Worm (Caenorhabditis elegans) whole organism, young adult: ENCODE data around the gene srbc-50.

Source experiments
- F23B12.7 ChIP-seq: sonication (generic microtip); optimal IDR thresholded peaks from 2 replicates; lab custom pipeline; 2017; ENCODE audit warnings: missing genetic modification characterization, mild to moderate bottlenecking, missing compliant biosample characterization, antibody characterized with exemption, moderate library complexity; ENCODE audit not compliant: insufficient read depth
- ama-1 ChIP-seq, 3 experiments: fragments of 150-350 bp in 1 of 3; sonication (generic microtip) in 2 of 3; optimal IDR thresholded peaks; 2 replicates each; lab custom pipeline; 2014 to 2018; ENCODE audit warnings: missing biosample characterization in 2 of 3, missing genetic modification characterization in 2 of 3, missing genetic modification reagents in 2 of 3
- efl-1 ChIP-seq: fragments of 150-350 bp; optimal IDR thresholded peaks from 2 replicates; lab custom pipeline; 2014; ENCODE audit warnings: missing biosample characterization, missing genetic modification reagents, missing genetic modification characterization
- hsf-1 ChIP-seq: fragments of 200-800 bp; sonication (Bioruptor generic); IDR thresholded peaks from 2 replicates; pipeline ENCODE4 v1.3.6; 2022; ENCODE audit warnings: missing genetic modification reagents, missing genetic modification characterization, missing compliant biosample characterization
- mcd-1 ChIP-seq: fragments of 200-800 bp; sonication (Bioruptor generic); IDR thresholded peaks from 2 replicates; pipeline ENCODE4 v1.3.6; 2022; ENCODE audit warnings: missing genetic modification reagents, missing genetic modification characterization, missing compliant biosample characterization
- nhr-27 ChIP-seq: fragments of 200-800 bp; sonication (Bioruptor generic); optimal IDR thresholded peaks from 2 replicates; lab custom pipeline; 2018; ENCODE audit warnings: mild to moderate bottlenecking, missing genetic modification characterization, moderate library complexity, missing compliant biosample characterization
- snpc-1.3 ChIP-seq: sonication (generic microtip); optimal IDR thresholded peaks from 2 replicates; lab custom pipeline; 2017; ENCODE audit warnings: missing genetic modification characterization, mild to moderate bottlenecking, missing compliant biosample characterization, antibody characterized with exemption, moderate library complexity, missing genotype, missing genetic modification reagents; ENCODE audit not compliant: insufficient read depth
- unc-130 ChIP-seq: sonication (generic microtip); optimal IDR thresholded peaks from 2 replicates; lab custom pipeline; 2016; ENCODE audit warnings: missing genetic modification reagents, missing genetic modification characterization, missing compliant biosample characterization
- xnd-1 ChIP-seq: sonication (generic microtip); optimal IDR thresholded peaks from 2 replicates; lab custom pipeline; 2016; ENCODE audit warnings: missing genotype, missing genetic modification reagents, missing genetic modification characterization, missing compliant biosample characterization
- zim-3 ChIP-seq: sonication (generic microtip); optimal IDR thresholded peaks from 2 replicates; lab custom pipeline; 2017; ENCODE audit warnings: mild to moderate bottlenecking, missing genetic modification characterization, moderate library complexity, missing compliant biosample characterization
- ztf-6 ChIP-seq: fragments of 200-800 bp; sonication (Bioruptor generic); IDR thresholded peaks from 2 replicates; pipeline ENCODE4 v1.3.6; 2022; ENCODE audit warnings: missing genetic modification reagents, missing genetic modification characterization, missing compliant biosample characterization

DNA sequence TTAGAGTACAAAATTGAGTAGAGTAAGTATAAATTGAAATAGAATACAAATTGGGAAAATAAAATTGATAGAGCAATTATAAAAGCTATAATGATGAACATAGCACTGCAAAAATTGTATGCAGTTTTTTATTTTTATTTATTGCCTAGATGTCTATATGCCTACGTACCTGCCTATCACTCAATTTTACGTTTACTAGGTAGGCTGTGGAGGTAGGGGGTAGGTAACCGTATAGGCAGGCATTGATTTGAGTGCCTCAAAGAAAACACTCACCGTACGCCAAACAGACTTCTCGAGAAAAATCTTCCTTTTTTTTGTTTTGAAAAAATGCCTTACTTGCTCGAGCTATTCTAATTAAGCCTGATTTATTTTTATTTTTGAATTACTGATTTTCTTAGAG lies 6.8 kb upstream of the srbc-50 start, which contains the start of gene srbc-56:
- no peak for TF ChIP-seq mcd-1 (GFP tag; lab: Robert Waterston, UW)
- TF ChIP-seq efl-1 (GFP tag; lab: Kevin White, UChicago), result no peak
- no peak for TF ChIP-seq hsf-1 (GFP tag; lab: Robert Waterston, UW)
- no peak for TF ChIP-seq xnd-1 (tag; lab: Kevin White, UChicago)
- no peak for TF ChIP-seq zim-3 (tag; lab: Kevin White, UChicago)
- no peak for TF ChIP-seq ztf-6 (GFP tag; lab: Robert Waterston, UW)
- TF ChIP-seq nhr-27 (tag; lab: Kevin White, UChicago), result no peak
- no peak for TF ChIP-seq F23B12.7
- TF ChIP-seq ama-1 (optimal IDR thresholded peaks at IDR 0.05; lab: Kevin White, UChicago), result no peak
- TF ChIP-seq ama-1 (GFP tag; optimal IDR thresholded peaks at IDR 0.05; lab: Kevin White, UChicago), result no peak
- TF ChIP-seq unc-130, result no peak
- TF ChIP-seq snpc-1.3 (tag; lab: Kevin White, UChicago), result no peak
